Fruit fly (Drosophila melanogaster) Kc167 (cell line): Measurements from ENCODE around the gene CG5639.

Source experiments
- insv ChIP-seq: fragments of >200 bp; optimal IDR thresholded peaks from 3 replicates; lab custom pipeline; 2018; ENCODE audit warnings: missing external identifiers
- psq ChIP-seq: fragments of >200 bp; optimal IDR thresholded peaks from 2 replicates; lab custom pipeline; 2017; ENCODE audit warnings: missing external identifiers
- ttk ChIP-seq: sonication (Bioruptor generic); optimal IDR thresholded peaks from 2 replicates; lab custom pipeline; 2017; ENCODE audit warnings: missing external identifiers

dm6 chr3R:27608536-27608935 lies 12.6 kb upstream of the CG5639 start:
- TF ChIP-seq ttk (no peak), insv (lab: Kevin White, UChicago) (no peak), psq (lab: Kevin White, UChicago) (no peak)
